Worm (Caenorhabditis elegans) whole organism, L1 larva: ENCODE measurements around the gene pho-14.

Source experiments
- C04F5.9 ChIP-seq: sonication (generic microtip); optimal IDR thresholded peaks from 2 replicates; lab custom pipeline; 2016; ENCODE audit warnings: missing genetic modification characterization, missing compliant biosample characterization
- C34B4.2 ChIP-seq: sonication (generic microtip); optimal IDR thresholded peaks from 2 replicates; lab custom pipeline; 2017; ENCODE audit warnings: mild to moderate bottlenecking, missing genetic modification characterization, missing compliant biosample characterization
- F16B12.6 ChIP-seq: fragments of 150-350 bp; optimal IDR thresholded peaks from 2 replicates; lab custom pipeline; 2014; ENCODE audit warnings: missing biosample characterization, missing genetic modification characterization
- Y116A8C.19 ChIP-seq: sonication (generic microtip); optimal IDR thresholded peaks from 2 replicates; lab custom pipeline; 2016; ENCODE audit warnings: missing compliant biosample characterization, missing genetic modification characterization, borderline replicate concordance
- aha-1 ChIP-seq: fragments of 150-350 bp; optimal IDR thresholded peaks from 2 replicates; lab custom pipeline; 2014; ENCODE audit warnings: missing biosample characterization, missing genetic modification characterization
- aly-2 ChIP-seq: fragments of 150-350 bp; optimal IDR thresholded peaks from 2 replicates; lab custom pipeline; 2014; ENCODE audit warnings: missing biosample characterization, missing genetic modification characterization
- blmp-1 ChIP-seq: fragments of 150-350 bp; optimal IDR thresholded peaks from 2 replicates; lab custom pipeline; 2014; ENCODE audit warnings: missing biosample characterization, missing genetic modification characterization
- ceh-82 ChIP-seq, 3 experiments: fragments of 150-350 bp in 1 of 3; sonication (generic microtip) in 2 of 3; optimal IDR thresholded peaks; 2 replicates each; lab custom pipeline; 2014 to 2017; ENCODE audit warnings: missing biosample characterization in 3 of 3, missing genetic modification characterization in 3 of 3
- dsc-1 ChIP-seq: sonication (generic microtip); optimal IDR thresholded peaks from 2 replicates; lab custom pipeline; 2016; ENCODE audit warnings: mild to moderate bottlenecking, missing genetic modification characterization, missing compliant biosample characterization
- egl-27 ChIP-seq, 2 experiments: fragments of 150-350 bp in 1 of 2; sonication (generic microtip); optimal IDR thresholded peaks; 3 replicates each; lab custom pipeline; 2017 to 2018; ENCODE audit warnings: missing biosample characterization in 2 of 2, missing genetic modification characterization in 2 of 2, missing genetic modification reagents in 2 of 2
- fkh-10 ChIP-seq: sonication (generic microtip); optimal IDR thresholded peaks from 2 replicates; lab custom pipeline; 2017; ENCODE audit warnings: missing biosample characterization, missing genetic modification reagents, missing genetic modification characterization
- fkh-4 ChIP-seq: sonication (generic microtip); optimal IDR thresholded peaks from 2 replicates; lab custom pipeline; 2016; ENCODE audit warnings: missing compliant biosample characterization, missing genetic modification characterization, borderline replicate concordance
- hlh-4 ChIP-seq: sonication (generic microtip); optimal IDR thresholded peaks from 2 replicates; lab custom pipeline; 2016; ENCODE audit warnings: mild to moderate bottlenecking, missing genetic modification characterization, missing compliant biosample characterization
- irx-1 ChIP-seq: sonication (generic microtip); optimal IDR thresholded peaks from 2 replicates; lab custom pipeline; 2016; ENCODE audit warnings: missing genetic modification characterization, missing compliant biosample characterization
- isw-1 ChIP-seq: fragments of 200-800 bp; sonication (Bioruptor generic); IDR thresholded peaks from 2 replicates; pipeline ENCODE4 v1.3.6; 2022; ENCODE audit warnings: missing genetic modification characterization, missing compliant biosample characterization
- jun-1 ChIP-seq: fragments of 150-350 bp; optimal IDR thresholded peaks from 2 replicates; lab custom pipeline; 2014; ENCODE audit warnings: missing biosample characterization, missing genetic modification reagents, missing genetic modification characterization
- lin-14 ChIP-seq: fragments of 200-800 bp; sonication (Bioruptor generic); optimal IDR thresholded peaks from 2 replicates; lab custom pipeline; 2018; ENCODE audit warnings: mild to moderate bottlenecking, missing genetic modification characterization, moderate library complexity, missing compliant biosample characterization
- lin-15B ChIP-seq: fragments of 150-350 bp; sonication (generic microtip); optimal IDR thresholded peaks from 3 replicates; lab custom pipeline; 2014; ENCODE audit warnings: missing biosample characterization, missing genetic modification characterization
- lin-39 ChIP-seq: fragments of 150-350 bp; optimal IDR thresholded peaks from 2 replicates; lab custom pipeline; 2014; ENCODE audit warnings: missing biosample characterization, missing genetic modification reagents, missing genetic modification characterization
- lir-3 ChIP-seq: sonication (generic microtip); optimal IDR thresholded peaks from 2 replicates; lab custom pipeline; 2016; ENCODE audit warnings: mild to moderate bottlenecking, missing genetic modification characterization, moderate library complexity, missing compliant biosample characterization; ENCODE audit not compliant: poor library complexity
- mab-9 ChIP-seq: fragments of 200-800 bp; sonication (Bioruptor generic); IDR thresholded peaks from 2 replicates; pipeline ENCODE4 v1.3.6; 2022; ENCODE audit warnings: missing genetic modification reagents, missing genetic modification characterization, missing compliant biosample characterization
- mdl-1 ChIP-seq, 2 experiments: fragments of 150-350 bp; optimal IDR thresholded peaks; 2 replicates each; lab custom pipeline; 2014 to 2017; ENCODE audit warnings: missing biosample characterization in 2 of 2, missing genetic modification characterization in 2 of 2, inconsistent platforms in 1 of 2
- mef-2 ChIP-seq: fragments of 150-350 bp; optimal IDR thresholded peaks from 2 replicates; lab custom pipeline; 2014; ENCODE audit warnings: missing biosample characterization, missing genetic modification characterization
- nhr-12 ChIP-seq: sonication (generic microtip); optimal IDR thresholded peaks from 2 replicates; lab custom pipeline; 2017; ENCODE audit warnings: missing biosample characterization, missing genetic modification characterization
- nhr-20 ChIP-seq: sonication (generic microtip); optimal IDR thresholded peaks from 2 replicates; lab custom pipeline; 2016; ENCODE audit warnings: mild to moderate bottlenecking, missing genetic modification characterization, missing compliant biosample characterization
- nhr-28 ChIP-seq: fragments of 150-350 bp; optimal IDR thresholded peaks from 2 replicates; lab custom pipeline; 2014; ENCODE audit warnings: missing biosample characterization, missing genetic modification characterization
- nhr-47 ChIP-seq: sonication (generic microtip); optimal IDR thresholded peaks from 2 replicates; lab custom pipeline; 2016; ENCODE audit warnings: mild to moderate bottlenecking, missing genetic modification characterization, moderate library complexity, missing compliant biosample characterization
- nhr-71 ChIP-seq: sonication (generic microtip); optimal IDR thresholded peaks from 2 replicates; lab custom pipeline; 2016; ENCODE audit warnings: mild to moderate bottlenecking, missing genetic modification characterization, moderate library complexity, missing compliant biosample characterization
- nhr-76 ChIP-seq: sonication (generic microtip); optimal IDR thresholded peaks from 2 replicates; lab custom pipeline; 2017; ENCODE audit warnings: missing biosample characterization, missing genetic modification characterization
- nhr-84 ChIP-seq: sonication (generic microtip); optimal IDR thresholded peaks from 2 replicates; lab custom pipeline; 2017; ENCODE audit warnings: missing biosample characterization, missing genetic modification characterization
- nhr-85 ChIP-seq: sonication (generic microtip); peaks from one replicate; lab custom pipeline; 2016; ENCODE audit warnings: missing genetic modification characterization, inconsistent platforms, missing compliant biosample characterization
- nhr-90 ChIP-seq: sonication (generic microtip); optimal IDR thresholded peaks from 2 replicates; lab custom pipeline; 2016; ENCODE audit warnings: mild to moderate bottlenecking, missing genetic modification characterization, missing compliant biosample characterization; ENCODE audit not compliant: poor library complexity
- rnt-1 ChIP-seq: sonication (generic microtip); optimal IDR thresholded peaks from 2 replicates; lab custom pipeline; 2016; ENCODE audit warnings: mild to moderate bottlenecking, missing genetic modification characterization, moderate library complexity, missing compliant biosample characterization
- skn-1 ChIP-seq: fragments of 150-350 bp; optimal IDR thresholded peaks from 2 replicates; lab custom pipeline; 2014; ENCODE audit warnings: missing biosample characterization, missing genetic modification characterization
- snu-23 ChIP-seq: sonication (generic microtip); optimal IDR thresholded peaks from 2 replicates; lab custom pipeline; 2016; ENCODE audit warnings: missing genetic modification characterization, missing compliant biosample characterization
- sup-37 ChIP-seq: fragments of 200-800 bp; sonication (Bioruptor generic); optimal IDR thresholded peaks from 2 replicates; lab custom pipeline; 2018; ENCODE audit warnings: mild to moderate bottlenecking, missing genetic modification characterization, missing compliant biosample characterization
- tbx-2 ChIP-seq: sonication (generic microtip); optimal IDR thresholded peaks from 2 replicates; lab custom pipeline; 2016; ENCODE audit warnings: missing genetic modification characterization, missing compliant biosample characterization
- tlp-1 ChIP-seq: fragments of 150-350 bp; optimal IDR thresholded peaks from 2 replicates; lab custom pipeline; 2014; ENCODE audit warnings: missing biosample characterization, missing genetic modification characterization
- unc-86 ChIP-seq: sonication (generic microtip); optimal IDR thresholded peaks from 2 replicates; lab custom pipeline; 2016; ENCODE audit warnings: missing genetic modification characterization, missing compliant biosample characterization
- unc-98 ChIP-seq: fragments of 200-800 bp; sonication (Bioruptor generic); IDR thresholded peaks from 2 replicates; pipeline ENCODE4 v1.3.6; 2022; ENCODE audit warnings: missing genetic modification characterization, missing compliant biosample characterization
- vab-15 ChIP-seq: sonication (generic microtip); optimal IDR thresholded peaks from 2 replicates; lab custom pipeline; 2017; ENCODE audit warnings: missing genotype, mild to moderate bottlenecking, missing genetic modification characterization, missing compliant biosample characterization
- xbp-1 ChIP-seq: sonication (generic microtip); optimal IDR thresholded peaks from 2 replicates; lab custom pipeline; 2016; ENCODE audit warnings: missing genetic modification characterization, missing compliant biosample characterization
- ztf-11 ChIP-seq, 2 experiments: sonication (generic microtip); optimal IDR thresholded peaks; 2 replicates each; lab custom pipeline; 2016 to 2017; ENCODE audit warnings: missing genetic modification characterization in 2 of 2, missing biosample characterization in 1 of 2, missing compliant biosample characterization in 1 of 2
- ztf-4 ChIP-seq: fragments of 150-350 bp; optimal IDR thresholded peaks from 2 replicates; lab custom pipeline; 2014; ENCODE audit warnings: missing biosample characterization, missing genetic modification characterization

The pho-14 gene

DNA sequence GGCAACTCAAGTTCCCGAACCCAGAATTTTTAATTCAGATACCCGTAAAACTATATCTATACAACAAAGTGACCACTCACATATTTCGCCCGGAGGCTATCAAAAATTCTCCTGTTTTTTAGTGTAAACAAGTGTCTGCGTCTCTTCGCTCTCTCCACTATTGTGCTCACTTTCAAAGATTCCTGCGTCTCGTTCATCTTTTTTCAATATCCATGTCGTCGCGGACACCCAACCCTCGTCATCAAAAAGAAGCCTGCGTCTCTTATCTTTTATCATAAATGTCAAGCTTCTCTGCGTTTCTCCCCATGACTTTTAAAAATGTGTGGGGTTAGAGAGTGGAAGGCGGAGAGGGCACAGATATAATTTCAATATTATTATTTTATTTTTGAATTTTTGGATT lies 15.7 kb downstream of the pho-14 start (continued):
- TF ChIP-seq lin-14 (peak; percentile 91), nhr-20 (tag; lab: Kevin White, UChicago) (peak; percentile 61), fkh-4 (tag; lab: Kevin White, UChicago) (peak; percentile 30), snu-23 (GFP tag; lab: Kevin White, UChicago) (peak; percentile 69), skn-1 (peak; percentile 82), C04F5.9 (tag; lab: Kevin White, UChicago) (no peak), tlp-1 (tag; lab: Kevin White, UChicago) (no peak), blmp-1 (tag; lab: Kevin White, UChicago) (peak; percentile 23), nhr-12 (tag; lab: Kevin White, UChicago) (no peak), nhr-28 (tag; lab: Kevin White, UChicago) (no peak), egl-27 (tag; optimal IDR thresholded peaks at IDR 0.05; lab: Kevin White, UChicago) (peak in 1 of 2 experiments; percentile 16), C34B4.2 (tag; lab: Kevin White, UChicago) (no peak), mef-2 (peak; percentile 61), hlh-4 (tag; lab: Kevin White, UChicago) (no peak), nhr-76 (tag; lab: Kevin White, UChicago) (no peak), Y116A8C.19 (tag; lab: Kevin White, UChicago) (no peak), fkh-10 (GFP tag; lab: Kevin White, UChicago) (no peak), aly-2 (tag; lab: Kevin White, UChicago) (no peak), nhr-84 (tag; lab: Kevin White, UChicago) (no peak), isw-1 (no peak), xbp-1 (peak; percentile 47), ztf-4 (tag; lab: Kevin White, UChicago) (no peak), tbx-2 (tag; lab: Kevin White, UChicago) (peak; percentile 51), ceh-82 (tag; optimal IDR thresholded peaks at IDR 0.05; lab: Kevin White, UChicago) (peak; percentile 40 to 62 (median 45)), rnt-1 (tag; lab: Kevin White, UChicago) (peak; percentile 77), nhr-85 (tag; lab: Kevin White, UChicago) (no peak), dsc-1 (peak; percentile 76), F16B12.6 (tag; lab: Kevin White, UChicago) (no peak), nhr-71 (tag; lab: Kevin White, UChicago) (peak; percentile 88), unc-98 (GFP tag; lab: Robert Waterston, UW) (no peak), nhr-90 (tag; lab: Kevin White, UChicago) (no peak), lir-3 (tag; lab: Kevin White, UChicago) (no peak), unc-86 (peak; percentile 22), irx-1 (tag; lab: Kevin White, UChicago) (peak; percentile 52), ztf-11 (tag; optimal IDR thresholded peaks at IDR 0.05; lab: Kevin White, UChicago) (no peak), nhr-47 (tag; lab: Kevin White, UChicago) (peak; percentile 65), mab-9 (GFP tag; lab: Robert Waterston, UW) (no peak), jun-1 (tag; lab: Kevin White, UChicago) (peak; percentile 30), sup-37 (GFP tag; lab: Kevin White, UChicago) (no peak), vab-15 (tag; lab: Kevin White, UChicago) (no peak), mdl-1 (tag; optimal IDR thresholded peaks at IDR 0.05; lab: Kevin White, UChicago) (peak in 1 of 2 experiments; percentile 43), lin-39 (tag; lab: Kevin White, UChicago) (peak; percentile 26), lin-15B (no peak), aha-1 (no peak)
